Worm (Caenorhabditis elegans) whole organism, L2 larva: ENCODE results near the gene ttr-1.

Experiments used
- C34F6.9 ChIP-seq: fragments of 150-350 bp; optimal IDR thresholded peaks from 2 replicates; lab custom pipeline; 2014; ENCODE audit warnings: missing biosample characterization, missing genetic modification characterization
- F13H6.1 ChIP-seq: sonication (generic microtip); optimal IDR thresholded peaks from 2 replicates; lab custom pipeline; 2016; ENCODE audit warnings: missing genetic modification characterization, missing compliant biosample characterization
- R02D3.7 ChIP-seq: fragments of 150-350 bp; optimal IDR thresholded peaks from 2 replicates; lab custom pipeline; 2014; ENCODE audit warnings: missing biosample characterization, missing genetic modification characterization
- alr-1 ChIP-seq: fragments of 150-350 bp; optimal IDR thresholded peaks from 2 replicates; lab custom pipeline; 2014; ENCODE audit warnings: missing biosample characterization, missing genetic modification characterization
- ama-1 ChIP-seq: fragments of 150-350 bp; optimal IDR thresholded peaks from 2 replicates; lab custom pipeline; 2018; ENCODE audit warnings: inconsistent platforms
- blmp-1 ChIP-seq: sonication (generic microtip); optimal IDR thresholded peaks from 2 replicates; lab custom pipeline; 2017; ENCODE audit warnings: missing genetic modification characterization, mild to moderate bottlenecking, missing compliant biosample characterization, antibody characterized with exemption, moderate library complexity; ENCODE audit not compliant: insufficient read depth
- ceh-16 ChIP-seq: fragments of 150-350 bp; optimal IDR thresholded peaks from 2 replicates; lab custom pipeline; 2014; ENCODE audit warnings: missing biosample characterization, missing genetic modification characterization
- ceh-82 ChIP-seq: fragments of 150-350 bp; optimal IDR thresholded peaks from 2 replicates; lab custom pipeline; 2014; ENCODE audit warnings: missing biosample characterization, missing genetic modification characterization
- crh-2 ChIP-seq: sonication (generic microtip); optimal IDR thresholded peaks from 2 replicates; lab custom pipeline; 2017; ENCODE audit warnings: missing biosample characterization, missing genetic modification characterization
- dmd-4 ChIP-seq: sonication (generic microtip); optimal IDR thresholded peaks from 2 replicates; lab custom pipeline; 2017; ENCODE audit warnings: missing biosample characterization, missing genetic modification characterization
- egl-27 ChIP-seq: sonication (generic microtip); optimal IDR thresholded peaks from 3 replicates; lab custom pipeline; 2017; ENCODE audit warnings: missing biosample characterization, missing genetic modification reagents, missing genetic modification characterization
- elt-1 ChIP-seq: fragments of 150-350 bp; optimal IDR thresholded peaks from 2 replicates; lab custom pipeline; 2014; ENCODE audit warnings: missing biosample characterization, missing genetic modification characterization
- elt-3 ChIP-seq: sonication (generic microtip); optimal IDR thresholded peaks from 2 replicates; lab custom pipeline; 2017; ENCODE audit warnings: missing biosample characterization, missing genetic modification characterization
- fos-1 ChIP-seq: fragments of 150-350 bp; optimal IDR thresholded peaks from 2 replicates; lab custom pipeline; 2014; ENCODE audit warnings: missing biosample characterization, missing genetic modification characterization
- lin-11 ChIP-seq: fragments of 150-350 bp; sonication (generic microtip); optimal IDR thresholded peaks from 2 replicates; lab custom pipeline; 2014; ENCODE audit warnings: missing biosample characterization, missing genetic modification characterization, inconsistent platforms, mixed read lengths
- lin-13 ChIP-seq: fragments of 150-350 bp; optimal IDR thresholded peaks from 2 replicates; lab custom pipeline; 2014; ENCODE audit warnings: missing biosample characterization, missing genetic modification reagents, missing genetic modification characterization
- lin-39 ChIP-seq: fragments of 150-350 bp; optimal IDR thresholded peaks from 2 replicates; lab custom pipeline; 2014; ENCODE audit warnings: missing biosample characterization, missing genetic modification reagents, missing genetic modification characterization
- lsy-2 ChIP-seq, 2 experiments: fragments of 150-350 bp in 1 of 2; sonication (generic microtip) in 1 of 2; optimal IDR thresholded peaks; 2 replicates each; lab custom pipeline; 2014 to 2017; ENCODE audit warnings: missing biosample characterization in 2 of 2, missing genetic modification characterization in 2 of 2
- mab-5 ChIP-seq: fragments of 150-350 bp; optimal IDR thresholded peaks from 2 replicates; lab custom pipeline; 2014; ENCODE audit warnings: missing biosample characterization, missing genetic modification characterization
- mdl-1 ChIP-seq, 2 experiments: fragments of 150-350 bp in 1 of 2; sonication (generic microtip) in 1 of 2; optimal IDR thresholded peaks; 2 replicates each; lab custom pipeline; 2017; ENCODE audit warnings: missing biosample characterization in 2 of 2, missing genetic modification characterization in 2 of 2
- nhr-12 ChIP-seq: fragments of 150-350 bp; optimal IDR thresholded peaks from 2 replicates; lab custom pipeline; 2014; ENCODE audit warnings: missing biosample characterization, missing genetic modification characterization
- nhr-129 ChIP-seq: fragments of 150-350 bp; optimal IDR thresholded peaks from 2 replicates; lab custom pipeline; 2014; ENCODE audit warnings: missing biosample characterization, missing genetic modification characterization
- nhr-21 ChIP-seq: fragments of 150-350 bp; optimal IDR thresholded peaks from 2 replicates; lab custom pipeline; 2014; ENCODE audit warnings: missing biosample characterization, missing genetic modification characterization
- nhr-23 ChIP-seq: fragments of 150-350 bp; optimal IDR thresholded peaks from 2 replicates; lab custom pipeline; 2014; ENCODE audit warnings: missing biosample characterization, missing genetic modification reagents, missing genetic modification characterization
- nhr-237 ChIP-seq: fragments of 150-350 bp; optimal IDR thresholded peaks from 2 replicates; lab custom pipeline; 2014; ENCODE audit warnings: missing biosample characterization, missing genetic modification characterization
- nhr-25 ChIP-seq: fragments of 150-350 bp; sonication (generic microtip); optimal IDR thresholded peaks from 3 replicates; lab custom pipeline; 2014; ENCODE audit warnings: missing biosample characterization, missing genetic modification characterization
- nhr-6 ChIP-seq: fragments of 150-350 bp; optimal IDR thresholded peaks from 2 replicates; lab custom pipeline; 2014; ENCODE audit warnings: missing biosample characterization, missing genetic modification characterization
- nhr-77 ChIP-seq: fragments of 150-350 bp; optimal IDR thresholded peaks from 2 replicates; lab custom pipeline; 2014; ENCODE audit warnings: missing biosample characterization, missing genetic modification characterization
- peb-1 ChIP-seq: fragments of 150-350 bp; optimal IDR thresholded peaks from 2 replicates; lab custom pipeline; 2014; ENCODE audit warnings: missing biosample characterization, missing genetic modification characterization
- sma-3 ChIP-seq: sonication (generic microtip); optimal IDR thresholded peaks from 2 replicates; lab custom pipeline; 2016; ENCODE audit warnings: missing genetic modification reagents, missing genetic modification characterization, missing compliant biosample characterization
- sma-9 ChIP-seq, 2 experiments: fragments of 150-350 bp in 1 of 2; sonication (generic microtip) in 1 of 2; optimal IDR thresholded peaks; 2 replicates each; lab custom pipeline; 2014 to 2016; ENCODE audit warnings: missing genetic modification characterization in 2 of 2, mild to moderate bottlenecking in 1 of 2, missing biosample characterization in 1 of 2, missing compliant biosample characterization in 1 of 2, missing genetic modification reagents in 1 of 2, moderate library complexity in 1 of 2
- snpc-4 ChIP-seq: fragments of 150-350 bp; optimal IDR thresholded peaks from 2 replicates; lab custom pipeline; 2014; ENCODE audit warnings: missing biosample characterization, missing genetic modification characterization
- ztf-4 ChIP-seq: fragments of 150-350 bp; optimal IDR thresholded peaks from 2 replicates; lab custom pipeline; 2014; ENCODE audit warnings: missing biosample characterization, missing genetic modification characterization

Gene ttr-1

DNA sequence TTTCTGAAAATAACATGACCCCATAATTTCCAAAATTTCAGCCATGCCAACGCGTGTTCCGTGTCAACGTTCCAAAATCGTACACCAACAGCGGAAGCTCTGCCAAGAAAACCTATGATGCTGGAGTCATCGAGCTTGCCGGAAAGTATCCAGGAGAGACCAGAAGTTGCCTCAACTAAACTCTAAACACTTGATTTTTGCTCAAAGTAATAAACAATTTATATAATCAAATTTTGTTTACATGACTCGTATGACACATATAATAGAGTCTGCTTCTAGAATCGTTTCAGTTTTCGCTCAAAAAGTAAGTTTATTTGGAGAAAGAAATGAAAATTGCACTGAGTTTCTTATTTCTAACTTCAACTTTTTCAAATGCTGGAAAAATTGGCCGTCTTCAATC lies at the start of gene ttr-1:
Gene ttr-1, plus strand, starts transcription at position 301 of the 400 bp plus-strand sequence.
- TF ChIP-seq nhr-129 (no peak), alr-1 (tag; lab: Kevin White, UChicago) (no peak), nhr-6 (no peak), sma-3 (GFP tag; lab: Kevin White, UChicago) (no peak), blmp-1 (no peak), mdl-1 (tag; optimal IDR thresholded peaks at IDR 0.05; lab: Kevin White, UChicago) (no peak), nhr-237 (tag; lab: Kevin White, UChicago) (no peak), C34F6.9 (tag; lab: Kevin White, UChicago) (no peak), elt-3 (tag; lab: Kevin White, UChicago) (no peak), lsy-2 (tag; optimal IDR thresholded peaks at IDR 0.05; lab: Kevin White, UChicago) (no peak), peb-1 (tag; lab: Kevin White, UChicago) (no peak), F13H6.1 (tag; lab: Kevin White, UChicago) (no peak), sma-9 (GFP tag; optimal IDR thresholded peaks at IDR 0.05; lab: Kevin White, UChicago) (no peak), sma-9 (tag; optimal IDR thresholded peaks at IDR 0.05; lab: Kevin White, UChicago) (no peak), lin-11 (tag; lab: Kevin White, UChicago) (no peak), R02D3.7 (tag; lab: Kevin White, UChicago) (no peak)

DNA sequence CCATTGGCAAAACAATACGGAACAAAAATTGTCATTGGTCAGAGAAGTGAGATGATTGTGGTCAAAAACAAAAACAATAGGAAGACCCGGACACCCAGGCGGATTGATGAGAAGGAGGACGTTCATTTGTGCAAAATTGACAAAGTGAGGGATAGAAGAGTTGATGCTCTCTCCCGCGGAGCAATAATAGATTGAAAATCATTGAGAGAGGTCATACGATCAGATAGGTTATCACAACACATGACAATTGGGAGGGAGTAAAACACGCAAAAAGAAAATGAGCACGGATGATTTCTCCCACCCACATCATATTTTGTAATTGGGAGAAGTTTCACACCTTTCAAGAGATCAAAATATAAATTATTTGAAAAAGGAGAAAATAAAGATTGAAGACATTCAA lies 43.3 kb upstream of the ttr-1 start:
- TF ChIP-seq sma-3 (GFP tag; lab: Kevin White, UChicago) (no peak), F13H6.1 (tag; lab: Kevin White, UChicago) (peak; percentile 45), C34F6.9 (tag; lab: Kevin White, UChicago) (peak; percentile 35), nhr-129 (peak; percentile 52)

ce11 chrIII:9886323-9886722 lies 42.6 kb upstream of the ttr-1 start:
- TF ChIP-seq C34F6.9 (tag; lab: Kevin White, UChicago) = peak; percentile 1
- no peak for TF ChIP-seq lin-13 (GFP tag; lab: Kevin White, UChicago)

DNA sequence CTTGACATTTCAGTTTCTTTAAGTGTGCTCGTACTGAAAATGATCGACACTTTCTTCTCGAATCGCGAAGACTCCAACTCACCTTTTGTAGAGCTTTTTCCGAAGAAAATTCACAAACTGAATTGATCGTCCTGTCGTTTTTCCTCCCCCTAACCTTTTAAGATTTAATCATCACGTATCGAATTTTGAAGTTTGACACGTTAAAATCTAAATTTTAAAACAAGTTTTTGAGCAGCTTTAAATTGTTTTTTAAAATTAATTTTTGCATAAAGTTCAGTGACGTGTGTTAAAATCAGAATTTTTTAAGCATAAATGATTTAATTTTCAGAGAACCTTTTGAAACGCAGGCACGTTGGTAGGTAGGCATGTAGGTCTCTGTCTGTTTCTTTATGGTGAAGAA lies 37.6 kb upstream of the ttr-1 start, which contains the start of gene alg-4:
Gene alg-4, minus strand, starts transcription at position 101 of the 400 bp plus-strand sequence.
- no peak for TF ChIP-seq nhr-23 (tag; lab: Kevin White, UChicago)
- no peak for TF ChIP-seq F13H6.1 (tag; lab: Kevin White, UChicago)
- TF ChIP-seq R02D3.7 (tag; lab: Kevin White, UChicago) = no peak
- TF ChIP-seq dmd-4 (tag; lab: Kevin White, UChicago) = no peak
- no peak for TF ChIP-seq nhr-21 (tag; lab: Kevin White, UChicago)
- TF ChIP-seq elt-1 (tag; lab: Kevin White, UChicago) = no peak
- TF ChIP-seq ceh-16 (tag; lab: Kevin White, UChicago) = no peak
- TF ChIP-seq ztf-4 (tag; lab: Kevin White, UChicago) = no peak

DNA sequence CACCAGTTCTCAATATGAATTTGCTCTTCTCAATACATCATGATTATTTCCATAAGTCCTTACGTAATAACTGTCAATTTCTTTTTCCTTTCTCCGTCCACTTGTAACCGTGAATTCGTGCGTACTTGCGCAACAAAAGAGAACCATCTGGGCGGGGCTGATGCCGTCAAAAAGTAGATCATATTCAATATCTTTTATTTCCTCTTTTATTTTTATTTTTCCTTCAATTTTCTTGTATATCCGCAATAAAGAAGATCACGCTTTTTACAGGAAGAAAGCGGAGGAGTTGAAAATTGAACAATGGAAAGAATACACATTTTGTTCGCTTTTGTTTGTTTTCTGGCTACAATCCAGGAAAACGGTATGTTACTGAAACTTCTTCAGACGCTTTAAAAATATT lies 36.0 kb upstream of the ttr-1 start, which contains the start of gene mam-7:
Gene mam-7, plus strand, starts transcription at position 301 of the 400 bp plus-strand sequence.
- no peak for TF ChIP-seq alr-1 (tag; lab: Kevin White, UChicago)
- no peak for TF ChIP-seq mdl-1 (tag; optimal IDR thresholded peaks at IDR 0.05; lab: Kevin White, UChicago)
- TF ChIP-seq ceh-16 (tag; lab: Kevin White, UChicago) = no peak
- no peak for TF ChIP-seq crh-2
- TF ChIP-seq nhr-6 = no peak
- TF ChIP-seq elt-3 (tag; lab: Kevin White, UChicago) = no peak
- no peak for TF ChIP-seq mab-5 (tag; lab: Kevin White, UChicago)
- no peak for TF ChIP-seq nhr-77
- no peak for TF ChIP-seq nhr-12 (tag; lab: Kevin White, UChicago)
- no peak for TF ChIP-seq blmp-1
- no peak for TF ChIP-seq nhr-25 (tag; lab: Kevin White, UChicago)
- no peak for TF ChIP-seq snpc-4 (tag; lab: Kevin White, UChicago)
- TF ChIP-seq lin-39 (tag; lab: Kevin White, UChicago) = no peak
- no peak for TF ChIP-seq nhr-21 (tag; lab: Kevin White, UChicago)
- no peak for TF ChIP-seq egl-27 (tag; lab: Kevin White, UChicago)
- no peak for TF ChIP-seq lsy-2 (tag; optimal IDR thresholded peaks at IDR 0.05; lab: Kevin White, UChicago)
- TF ChIP-seq ceh-82 = no peak
- TF ChIP-seq ama-1 = no peak
- TF ChIP-seq F13H6.1 (tag; lab: Kevin White, UChicago) = no peak
- TF ChIP-seq fos-1 (tag; lab: Kevin White, UChicago) = no peak
